Fruit fly (Drosophila melanogaster) whole organism, pupa: Measurements from ENCODE around the gene dpr2.

ENCODE experiments used
- CG10348 ChIP-seq: fragments of 200-800 bp; sonication (Bioruptor generic); IDR thresholded peaks from 2 replicates; pipeline ENCODE4 v1.3.6; 2022; ENCODE audit warnings: missing biosample characterization, missing genetic modification characterization
- CG14655 ChIP-seq: fragments of 200-800 bp; sonication (Bioruptor generic); optimal IDR thresholded peaks from 3 replicates; lab custom pipeline; 2017; ENCODE audit warnings: mild to moderate bottlenecking, missing biosample characterization, missing genetic modification reagents, missing genetic modification characterization
- CG15710 ChIP-seq: fragments of 200-800 bp; sonication (Bioruptor generic); optimal IDR thresholded peaks from 2 replicates; lab custom pipeline; 2018; ENCODE audit warnings: missing biosample characterization, mild to moderate bottlenecking, missing genetic modification characterization, moderate library complexity
- CG32121 ChIP-seq: fragments of 200-800 bp; sonication (Bioruptor generic); IDR thresholded peaks from 2 replicates; pipeline ENCODE4 v1.3.6; 2022; ENCODE audit warnings: missing biosample characterization, missing genetic modification characterization
- CG34367 ChIP-seq: fragments of 200-800 bp; sonication (Bioruptor generic); optimal IDR thresholded peaks from 2 replicates; lab custom pipeline; 2018; ENCODE audit warnings: missing biosample characterization, mild to moderate bottlenecking, missing genetic modification characterization
- CG4496 ChIP-seq: fragments of 200-800 bp; sonication (Bioruptor generic); IDR thresholded peaks from 3 replicates; pipeline ENCODE4 v1.3.6; 2022; ENCODE audit warnings: missing biosample characterization, missing genetic modification characterization
- D1 ChIP-seq: fragments of 200-800 bp; sonication (Bioruptor generic); optimal IDR thresholded peaks from 2 replicates; lab custom pipeline; 2018; ENCODE audit warnings: missing biosample characterization, mild to moderate bottlenecking, missing genetic modification characterization, moderate library complexity
- EcR ChIP-seq: fragments of 200-800 bp; sonication (Bioruptor generic); optimal IDR thresholded peaks from 3 replicates; lab custom pipeline; 2019; ENCODE audit warnings: missing biosample characterization, missing genetic modification characterization, mild to moderate bottlenecking, moderate library complexity, missing genetic modification reagents
- Ets98B ChIP-seq: fragments of 200-800 bp; sonication (Bioruptor generic); IDR thresholded peaks from 2 replicates; pipeline ENCODE4 v1.3.6; 2022; ENCODE audit warnings: missing biosample characterization, missing genetic modification characterization
- Pif1A ChIP-seq: fragments of 200-800 bp; sonication (Bioruptor generic); optimal IDR thresholded peaks from 3 replicates; lab custom pipeline; 2016; ENCODE audit warnings: missing biosample characterization, missing genetic modification characterization

dm6 chr2L:10970134-10970533, 6.2 kb upstream of the dpr2 start, which contains the start of the genes Tmem214 and YL-1:
- TF ChIP-seq Pif1A (GFP tag; lab: Kevin White, UChicago) (no peak), D1 (tag; lab: Kevin White, UChicago) (no peak), CG10348 (GFP tag; lab: Robert Waterston, UW) (no peak), EcR (GFP tag; lab: Kevin White, UChicago) (no peak), CG4496 (GFP tag; lab: Robert Waterston, UW) (no peak), CG14655 (no peak), CG15710 (tag; lab: Kevin White, UChicago) (no peak), CG32121 (GFP tag; lab: Robert Waterston, UW) (no peak), CG34367 (tag; lab: Kevin White, UChicago) (no peak), Ets98B (GFP tag; lab: Robert Waterston, UW) (no peak)
